Worm (Caenorhabditis elegans) whole organism, late embryonic: ENCODE measurements around the gene M163.1.

Experiments used
- ama-1 ChIP-seq: fragments of 150-350 bp; optimal IDR thresholded peaks from 2 replicates; lab custom pipeline; 2014
- ceh-45 ChIP-seq: fragments of 200-800 bp; sonication (Bioruptor generic); IDR thresholded peaks from 2 replicates; pipeline ENCODE4 v1.3.6; 2022; ENCODE audit warnings: missing genetic modification reagents, missing genetic modification characterization, missing compliant biosample characterization
- fkh-10 ChIP-seq: fragments of 150-350 bp; optimal IDR thresholded peaks from 2 replicates; lab custom pipeline; 2014; ENCODE audit warnings: missing biosample characterization, missing genetic modification reagents, missing genetic modification characterization
- gmeb-2 ChIP-seq: sonication (generic microtip); optimal IDR thresholded peaks from 2 replicates; lab custom pipeline; 2016; ENCODE audit warnings: missing genetic modification characterization, inconsistent platforms, missing compliant biosample characterization
- hlh-30 ChIP-seq: sonication (generic microtip); optimal IDR thresholded peaks from 2 replicates; lab custom pipeline; 2017; ENCODE audit warnings: antibody characterized with exemption, missing genetic modification characterization, missing compliant biosample characterization; ENCODE audit not compliant: insufficient read depth
- pha-2 ChIP-seq: sonication (generic microtip); optimal IDR thresholded peaks from 2 replicates; lab custom pipeline; 2017; ENCODE audit warnings: mild to moderate bottlenecking, missing genetic modification characterization, missing compliant biosample characterization
- pros-1 ChIP-seq: fragments of 150-350 bp; optimal IDR thresholded peaks from 2 replicates; lab custom pipeline; 2014; ENCODE audit warnings: missing biosample characterization, missing genetic modification reagents, missing genetic modification characterization
- unc-55 ChIP-seq: sonication (generic microtip); optimal IDR thresholded peaks from 2 replicates; lab custom pipeline; 2017; ENCODE audit warnings: missing biosample characterization, missing genetic modification reagents, missing genetic modification characterization

DNA sequence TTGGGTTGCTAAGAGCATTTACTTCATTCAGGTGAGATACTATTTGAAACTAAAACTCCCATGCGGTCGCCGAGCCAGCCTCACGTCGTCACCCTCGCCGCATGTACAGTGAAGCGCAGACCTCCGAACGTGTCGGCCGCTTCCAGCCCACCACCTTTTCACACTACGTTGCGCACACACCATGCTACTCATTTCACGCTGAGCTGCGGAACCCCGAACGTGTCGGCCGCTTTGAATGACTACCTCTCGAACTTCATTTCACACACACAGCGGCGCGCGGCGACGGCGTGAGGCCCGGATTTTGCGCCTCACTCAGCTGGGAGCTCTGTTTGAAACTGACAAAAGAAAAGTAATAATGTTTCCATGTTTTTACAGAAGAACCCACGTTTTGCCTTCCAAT is 22.0 kb downstream of the M163.1 start:
- no peak for TF ChIP-seq hlh-30 (tag; lab: Kevin White, UChicago)
- no peak for TF ChIP-seq ama-1 (lab: Kevin White, UChicago)
- TF ChIP-seq fkh-10 = no peak
- no peak for TF ChIP-seq pros-1 (tag; lab: Kevin White, UChicago)
- no peak for TF ChIP-seq ceh-45 (GFP tag; lab: Robert Waterston, UW)
- no peak for TF ChIP-seq pha-2 (tag; lab: Kevin White, UChicago)
- TF ChIP-seq gmeb-2 (tag; lab: Kevin White, UChicago) = no peak
- no peak for TF ChIP-seq unc-55 (GFP tag; lab: Kevin White, UChicago)
